Fruit fly (Drosophila melanogaster) whole organism, adult: ENCODE measurements around the gene poe.

ENCODE experiments used
- CG11617 ChIP-seq: fragments of 200-800 bp; sonication (Bioruptor generic); optimal IDR thresholded peaks from 2 replicates; lab custom pipeline; 2017; ENCODE audit warnings: mild to moderate bottlenecking, missing biosample characterization, missing genetic modification reagents, missing genetic modification characterization
- CG14711 ChIP-seq: fragments of 200-800 bp; sonication (Bioruptor generic); optimal IDR thresholded peaks from 2 replicates; lab custom pipeline; 2018; ENCODE audit warnings: missing biosample characterization, mild to moderate bottlenecking, missing genetic modification characterization, moderate library complexity
- CG1620 ChIP-seq: fragments of 200-800 bp; sonication (Bioruptor generic); optimal IDR thresholded peaks from 2 replicates; lab custom pipeline; 2016; ENCODE audit warnings: missing biosample characterization, missing genetic modification characterization
- CG5204 ChIP-seq: fragments of 200-800 bp; sonication (Bioruptor generic); optimal IDR thresholded peaks from 2 replicates; lab custom pipeline; 2016; ENCODE audit warnings: missing biosample characterization, missing genetic modification characterization
- CG7101 ChIP-seq: fragments of 200-800 bp; sonication (Bioruptor generic); optimal IDR thresholded peaks from 2 replicates; lab custom pipeline; 2018; ENCODE audit warnings: missing biosample characterization, mild to moderate bottlenecking, missing genetic modification characterization, moderate library complexity
- Crg-1 ChIP-seq: fragments of 200-800 bp; sonication (Bioruptor generic); optimal IDR thresholded peaks from 2 replicates; lab custom pipeline; 2016; ENCODE audit warnings: missing biosample characterization, missing genetic modification characterization
- Mnt ChIP-seq: fragments of 200-800 bp; sonication (Bioruptor generic); optimal IDR thresholded peaks from 2 replicates; lab custom pipeline; 2016; ENCODE audit warnings: missing biosample characterization, mild to moderate bottlenecking, missing genetic modification characterization
- kay ChIP-seq: fragments of 200-800 bp; sonication (Bioruptor generic); peaks from one replicate; lab custom pipeline; 2016; ENCODE audit warnings: missing biosample characterization, missing genetic modification characterization, borderline replicate concordance
- pad ChIP-seq: fragments of 200-800 bp; sonication (Bioruptor generic); optimal IDR thresholded peaks from 3 replicates; lab custom pipeline; 2017; ENCODE audit warnings: missing biosample characterization, missing genetic modification characterization, mild to moderate bottlenecking, moderate library complexity, missing genetic modification reagents
- tj ChIP-seq: fragments of 200-800 bp; sonication (Bioruptor generic); optimal IDR thresholded peaks from 3 replicates; lab custom pipeline; 2017; ENCODE audit warnings: missing biosample characterization, mild to moderate bottlenecking, missing genetic modification characterization, moderate library complexity

DNA sequence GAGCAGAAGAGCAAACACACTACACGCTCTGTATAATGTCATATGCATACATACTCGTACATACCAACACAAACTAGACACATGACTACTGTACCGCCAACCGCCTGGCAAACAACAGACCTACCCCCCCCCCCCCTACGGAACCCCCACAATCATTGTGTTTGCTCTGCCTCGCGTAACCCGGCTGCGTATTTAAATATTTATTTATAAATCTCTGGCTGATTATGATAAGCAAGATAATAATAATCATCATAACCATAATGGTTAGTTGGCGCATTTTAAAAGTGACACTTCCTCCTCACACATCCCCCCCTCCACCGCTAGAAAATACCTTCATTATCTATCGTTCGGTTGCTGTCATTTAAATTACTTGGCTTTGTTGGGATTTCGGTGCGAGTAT is 26.0 kb upstream of the poe start:
- TF ChIP-seq kay (GFP tag; lab: Kevin White, UChicago) (no peak), tj (GFP tag; lab: Kevin White, UChicago) (peak; percentile 18), CG14711 (tag; lab: Kevin White, UChicago) (peak; percentile 48), Crg-1 (GFP tag; lab: Kevin White, UChicago) (no peak), CG11617 (peak; percentile 65), CG1620 (GFP tag; lab: Kevin White, UChicago) (peak; percentile 18), pad (GFP tag; lab: Kevin White, UChicago) (peak; percentile 61), CG5204 (GFP tag; lab: Kevin White, UChicago) (no peak), CG7101 (tag; lab: Kevin White, UChicago) (peak; percentile 63), Mnt (peak; percentile 46)
